Worm (Caenorhabditis elegans) whole organism, L1 larva: ENCODE results near the gene C08B6.6.

Experiments used
- C04F5.9 ChIP-seq: sonication (generic microtip); optimal IDR thresholded peaks from 2 replicates; lab custom pipeline; 2016; ENCODE audit warnings: missing genetic modification characterization, missing compliant biosample characterization
- C34B4.2 ChIP-seq: sonication (generic microtip); optimal IDR thresholded peaks from 2 replicates; lab custom pipeline; 2017; ENCODE audit warnings: mild to moderate bottlenecking, missing genetic modification characterization, missing compliant biosample characterization
- blmp-1 ChIP-seq: fragments of 150-350 bp; optimal IDR thresholded peaks from 2 replicates; lab custom pipeline; 2014; ENCODE audit warnings: missing biosample characterization, missing genetic modification characterization
- ceh-82 ChIP-seq, 3 experiments: fragments of 150-350 bp in 1 of 3; sonication (generic microtip) in 2 of 3; optimal IDR thresholded peaks; 2 replicates each; lab custom pipeline; 2014 to 2017; ENCODE audit warnings: missing biosample characterization in 3 of 3, missing genetic modification characterization in 3 of 3
- dsc-1 ChIP-seq: sonication (generic microtip); optimal IDR thresholded peaks from 2 replicates; lab custom pipeline; 2016; ENCODE audit warnings: mild to moderate bottlenecking, missing genetic modification characterization, missing compliant biosample characterization
- efl-1 ChIP-seq, 4 experiments: fragments of 150-350 bp; optimal IDR thresholded peaks in 3 of 4; peaks in 1 of 4; 1 replicate in 1 of 4; 2 replicates in 3 of 4; lab custom pipeline; 2014; ENCODE audit warnings: missing biosample characterization in 2 of 4, missing genetic modification characterization in 2 of 4, missing genetic modification reagents in 2 of 4
- egl-13 ChIP-seq: sonication (generic microtip); optimal IDR thresholded peaks from 2 replicates; lab custom pipeline; 2016; ENCODE audit warnings: missing genotype, missing genetic modification reagents, missing genetic modification characterization, missing compliant biosample characterization
- elt-3 ChIP-seq, 6 experiments: fragments of 150-350 bp in 1 of 6; sonication (generic microtip); optimal IDR thresholded peaks; 2 replicates each; lab custom pipeline; 2017 to 2018; ENCODE audit warnings: missing biosample characterization in 6 of 6, missing genetic modification characterization in 6 of 6, inconsistent platforms in 1 of 6
- fkh-10 ChIP-seq: sonication (generic microtip); optimal IDR thresholded peaks from 2 replicates; lab custom pipeline; 2017; ENCODE audit warnings: missing biosample characterization, missing genetic modification reagents, missing genetic modification characterization
- irx-1 ChIP-seq: sonication (generic microtip); optimal IDR thresholded peaks from 2 replicates; lab custom pipeline; 2016; ENCODE audit warnings: missing genetic modification characterization, missing compliant biosample characterization
- lin-35 ChIP-seq, 2 experiments: fragments of 150-350 bp; optimal IDR thresholded peaks; 2 replicates each; lab custom pipeline; 2014; ENCODE audit warnings: missing biosample characterization in 2 of 2, missing genetic modification characterization in 2 of 2, missing genetic modification reagents in 2 of 2
- mef-2 ChIP-seq: fragments of 150-350 bp; optimal IDR thresholded peaks from 2 replicates; lab custom pipeline; 2014; ENCODE audit warnings: missing biosample characterization, missing genetic modification characterization
- mep-1 ChIP-seq: fragments of 150-350 bp; optimal IDR thresholded peaks from 2 replicates; lab custom pipeline; 2014; ENCODE audit warnings: missing biosample characterization, missing genetic modification characterization
- nhr-12 ChIP-seq: sonication (generic microtip); optimal IDR thresholded peaks from 2 replicates; lab custom pipeline; 2017; ENCODE audit warnings: missing biosample characterization, missing genetic modification characterization
- nhr-20 ChIP-seq: sonication (generic microtip); optimal IDR thresholded peaks from 2 replicates; lab custom pipeline; 2016; ENCODE audit warnings: mild to moderate bottlenecking, missing genetic modification characterization, missing compliant biosample characterization
- nhr-237 ChIP-seq: fragments of 150-350 bp; optimal IDR thresholded peaks from 2 replicates; lab custom pipeline; 2014; ENCODE audit warnings: missing biosample characterization, missing genetic modification characterization
- nhr-47 ChIP-seq: sonication (generic microtip); optimal IDR thresholded peaks from 2 replicates; lab custom pipeline; 2016; ENCODE audit warnings: mild to moderate bottlenecking, missing genetic modification characterization, moderate library complexity, missing compliant biosample characterization
- nhr-71 ChIP-seq: sonication (generic microtip); optimal IDR thresholded peaks from 2 replicates; lab custom pipeline; 2016; ENCODE audit warnings: mild to moderate bottlenecking, missing genetic modification characterization, moderate library complexity, missing compliant biosample characterization
- nhr-77 ChIP-seq: fragments of 150-350 bp; optimal IDR thresholded peaks from 2 replicates; lab custom pipeline; 2014; ENCODE audit warnings: missing biosample characterization, missing genetic modification characterization
- nhr-85 ChIP-seq: sonication (generic microtip); peaks from one replicate; lab custom pipeline; 2016; ENCODE audit warnings: missing genetic modification characterization, inconsistent platforms, missing compliant biosample characterization
- nhr-90 ChIP-seq: sonication (generic microtip); optimal IDR thresholded peaks from 2 replicates; lab custom pipeline; 2016; ENCODE audit warnings: mild to moderate bottlenecking, missing genetic modification characterization, missing compliant biosample characterization; ENCODE audit not compliant: poor library complexity
- sox-4 ChIP-seq: sonication (generic microtip); optimal IDR thresholded peaks from 2 replicates; lab custom pipeline; 2016; ENCODE audit warnings: missing genetic modification characterization, missing compliant biosample characterization
- sup-37 ChIP-seq: fragments of 200-800 bp; sonication (Bioruptor generic); optimal IDR thresholded peaks from 2 replicates; lab custom pipeline; 2018; ENCODE audit warnings: mild to moderate bottlenecking, missing genetic modification characterization, missing compliant biosample characterization
- tlp-1 ChIP-seq: fragments of 150-350 bp; optimal IDR thresholded peaks from 2 replicates; lab custom pipeline; 2014; ENCODE audit warnings: missing biosample characterization, missing genetic modification characterization
- unc-130 ChIP-seq: fragments of 150-350 bp; optimal IDR thresholded peaks from 2 replicates; lab custom pipeline; 2017; ENCODE audit warnings: missing biosample characterization, missing genetic modification characterization, inconsistent platforms
- unc-30 ChIP-seq: sonication (generic microtip); optimal IDR thresholded peaks from 2 replicates; lab custom pipeline; 2017; ENCODE audit warnings: missing biosample characterization, missing genetic modification characterization
- vab-15 ChIP-seq: sonication (generic microtip); optimal IDR thresholded peaks from 2 replicates; lab custom pipeline; 2017; ENCODE audit warnings: missing genotype, mild to moderate bottlenecking, missing genetic modification characterization, missing compliant biosample characterization
- ztf-4 ChIP-seq: fragments of 150-350 bp; optimal IDR thresholded peaks from 2 replicates; lab custom pipeline; 2014; ENCODE audit warnings: missing biosample characterization, missing genetic modification characterization

The C08B6.6 gene

DNA sequence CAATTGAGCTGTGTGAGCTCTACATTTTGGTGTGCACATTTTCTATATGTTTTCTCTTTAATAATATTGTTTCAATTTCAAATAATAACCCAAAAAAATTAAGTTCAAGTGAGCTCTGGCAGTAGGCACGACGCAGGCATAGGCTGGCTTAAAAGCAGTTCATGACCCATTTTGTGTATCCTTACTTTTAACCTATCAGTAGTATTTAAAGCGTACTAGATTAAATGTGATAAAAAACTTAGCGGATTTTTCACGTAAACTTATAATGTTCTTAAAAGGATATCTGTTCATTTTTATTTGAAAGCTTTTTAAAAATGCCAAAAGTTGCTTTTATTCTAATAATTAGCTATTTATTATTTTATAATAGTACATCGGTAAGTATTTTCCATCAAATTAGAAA is at the start of gene C08B6.6:
TSS of gene C08B6.6 (plus strand) at position 301 of the 400 bp plus-strand sequence.
- TF ChIP-seq unc-130 (tag; lab: Kevin White, UChicago) (no peak), unc-30 (tag; lab: Kevin White, UChicago) (no peak), blmp-1 (no peak), irx-1 (tag; lab: Kevin White, UChicago) (no peak), nhr-47 (tag; lab: Kevin White, UChicago) (no peak), sup-37 (no peak), C04F5.9 (tag; lab: Kevin White, UChicago) (no peak), mep-1 (no peak), tlp-1 (tag; lab: Kevin White, UChicago) (no peak), ztf-4 (no peak), ceh-82 (tag; optimal IDR thresholded peaks at IDR 0.05; lab: Kevin White, UChicago) (no peak), fkh-10 (no peak)

DNA sequence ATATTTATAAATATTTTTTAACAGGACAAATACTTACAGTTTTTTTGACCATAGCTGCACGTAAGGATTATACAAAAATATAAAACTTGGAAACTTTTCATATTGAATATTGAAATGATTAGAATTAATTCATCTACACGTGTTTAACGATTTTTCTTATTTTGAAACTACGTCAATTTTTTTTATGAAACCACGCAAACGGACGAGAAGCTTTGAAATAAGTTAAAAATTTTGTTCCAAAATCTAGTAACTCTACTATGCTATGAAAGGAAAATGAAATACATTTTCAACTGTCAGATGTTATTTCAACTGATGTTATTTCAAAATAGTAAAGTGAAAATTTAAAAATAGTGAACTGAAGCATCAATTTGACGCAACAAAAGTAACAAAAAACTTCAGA is 49.6 kb upstream of the C08B6.6 start, which contains the start of gene F57A8.6:
TSS of gene F57A8.6 (minus strand) at position 101 of the 400 bp plus-strand sequence.
- no peak for TF ChIP-seq sox-4

DNA sequence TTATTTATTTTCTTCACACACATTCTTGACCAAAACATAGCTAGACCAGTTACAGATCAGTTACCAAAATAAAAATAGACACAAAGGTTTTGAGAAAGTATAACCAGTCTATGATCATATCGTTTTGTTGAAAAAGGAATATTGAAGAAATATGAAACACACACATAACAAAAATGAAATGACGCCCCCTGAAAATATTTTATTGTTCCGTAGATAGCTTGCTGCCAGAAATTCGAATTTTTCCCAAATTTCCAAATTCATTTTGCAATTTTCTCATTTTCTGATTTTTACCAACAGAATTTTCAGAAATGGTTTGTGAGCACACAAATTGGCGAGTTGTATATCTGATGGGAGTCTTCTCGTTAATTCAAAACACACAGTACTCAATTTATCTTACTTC is 48.0 kb upstream of the C08B6.6 start, which contains the start of gene F57A8.7:
TSS of gene F57A8.7 (plus strand) at position 301 of the 400 bp plus-strand sequence.
- no peak for TF ChIP-seq egl-13
- no peak for TF ChIP-seq nhr-237 (tag; lab: Kevin White, UChicago)

DNA sequence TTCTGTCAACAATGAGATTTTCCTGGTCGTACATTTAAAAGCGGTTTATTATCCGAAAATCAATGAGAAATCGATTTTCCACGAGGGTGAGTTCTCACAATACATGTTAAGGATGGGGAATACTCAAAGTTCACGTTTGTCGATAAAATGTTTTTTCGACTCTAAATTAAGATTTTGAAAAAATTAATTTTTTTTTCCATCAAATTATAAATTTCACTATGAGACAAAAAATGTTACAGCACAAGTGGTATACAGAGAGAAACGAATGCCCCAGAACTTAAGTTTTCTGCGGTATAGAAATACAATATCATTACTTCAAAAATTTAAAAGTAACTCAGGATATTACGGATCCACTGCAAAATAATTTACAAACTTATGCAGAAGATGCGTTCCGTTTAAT is 45.2 kb upstream of the C08B6.6 start, which contains the start of gene R04B5.1:
TSS of gene R04B5.1 (minus strand) at position 101 of the 400 bp plus-strand sequence.
- TF ChIP-seq nhr-85 (tag; lab: Kevin White, UChicago) = no peak
- no peak for TF ChIP-seq dsc-1

DNA sequence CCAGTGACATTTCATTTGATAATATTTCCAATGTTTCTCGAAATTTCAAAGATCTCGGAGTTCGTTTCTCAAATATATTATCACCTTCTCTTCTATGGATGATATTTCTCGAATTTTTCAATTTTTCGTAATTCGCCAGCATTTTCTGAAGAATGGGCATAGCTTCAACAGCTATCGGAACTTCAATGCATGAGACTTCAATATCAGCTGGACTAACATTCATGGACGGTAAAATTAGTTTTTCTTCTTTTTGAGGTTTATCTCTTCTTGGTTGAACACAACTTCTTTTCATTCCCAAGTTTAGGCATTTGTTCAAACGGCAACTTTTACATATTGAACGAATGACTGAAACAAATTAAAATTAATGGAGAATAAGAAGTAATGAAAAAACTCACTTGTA is 42.5 kb upstream of the C08B6.6 start:
- TF ChIP-seq nhr-20 (tag; lab: Kevin White, UChicago) = no peak
- TF ChIP-seq nhr-90 = no peak
- TF ChIP-seq C34B4.2 (tag; lab: Kevin White, UChicago) = no peak

DNA sequence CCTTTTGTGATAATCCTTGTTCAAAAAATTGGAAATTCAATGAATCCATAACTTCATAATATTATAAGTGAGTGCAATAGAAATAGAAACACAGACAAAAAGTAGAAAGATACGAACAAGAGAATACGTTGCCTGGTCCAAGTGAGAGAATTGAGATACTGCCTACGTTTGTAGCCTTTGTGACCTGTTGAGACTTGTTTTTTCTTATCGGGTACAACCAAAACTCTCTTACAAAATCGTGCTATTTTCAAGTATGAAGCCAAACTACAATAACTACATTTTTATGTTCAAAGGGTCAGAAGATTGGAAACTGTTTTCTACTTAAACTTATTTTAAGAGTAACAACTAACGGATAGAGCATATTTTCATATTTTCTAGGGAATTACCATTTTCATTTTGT is 41.8 kb upstream of the C08B6.6 start, which contains the start of gene nhr-205:
TSS of gene nhr-205 (minus strand) at position 141 of the 400 bp plus-strand sequence.
- TF ChIP-seq efl-1 (optimal IDR thresholded peaks at IDR 0.05; lab: Kevin White, UChicago) (no peak), efl-1 (GFP tag; optimal IDR thresholded peaks at IDR 0.05 in 1 of 2; lab: Kevin White, UChicago) (peak in 1 of 2 experiments; percentile 51), nhr-12 (tag; lab: Kevin White, UChicago) (no peak), elt-3 (tag; optimal IDR thresholded peaks at IDR 0.05; lab: Kevin White, UChicago) (peak in 1 of 6 experiments; percentile 2), nhr-20 (tag; lab: Kevin White, UChicago) (peak; percentile 12), C34B4.2 (tag; lab: Kevin White, UChicago) (no peak), vab-15 (no peak), nhr-47 (tag; lab: Kevin White, UChicago) (no peak), nhr-77 (tag; lab: Kevin White, UChicago) (peak; percentile 12)

DNA sequence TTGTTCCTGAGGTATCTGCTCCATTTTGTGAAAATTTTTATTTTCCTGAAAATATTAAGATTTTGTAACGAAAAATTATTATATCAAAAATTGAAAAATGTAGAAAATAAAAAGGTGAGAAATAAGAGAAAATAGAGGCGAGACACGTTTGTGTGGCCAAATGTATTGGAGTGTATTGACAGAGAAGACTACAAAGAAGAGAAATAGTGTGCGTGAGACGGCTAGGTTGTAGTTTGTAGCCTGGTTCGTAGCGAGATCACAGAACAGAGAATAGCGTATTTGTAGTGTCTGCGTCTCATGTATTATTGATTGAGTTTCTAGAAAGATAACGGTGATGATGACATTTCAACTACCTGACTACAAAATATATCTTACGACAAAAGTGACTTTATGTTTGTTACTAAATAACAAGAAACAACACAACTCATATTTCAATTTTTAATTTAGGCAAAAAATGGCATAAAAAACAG is 39.4 kb upstream of the C08B6.6 start, which contains the start of gene nhr-12:
TSS of gene nhr-12 (minus strand) at position 51 of the 470 bp plus-strand sequence.
- TF ChIP-seq nhr-47 (tag; lab: Kevin White, UChicago) (no peak), dsc-1 (no peak), efl-1 (optimal IDR thresholded peaks at IDR 0.05; lab: Kevin White, UChicago) (peak; percentile 1 to 9), efl-1 (GFP tag; optimal IDR thresholded peaks at IDR 0.05 in 1 of 2; lab: Kevin White, UChicago) (no peak), blmp-1 (peak; percentile 8), nhr-20 (tag; lab: Kevin White, UChicago) (peak; percentile 59), nhr-71 (tag; lab: Kevin White, UChicago) (peak; percentile 50), lin-35 (GFP tag; optimal IDR thresholded peaks at IDR 0.05; lab: Kevin White, UChicago) (peak in 1 of 2 experiments; percentile 7), mef-2 (tag; lab: Kevin White, UChicago) (no peak)
